Worm (Caenorhabditis elegans): ENCODE results near the gene nop-1.

Gene nop-1

DNA sequence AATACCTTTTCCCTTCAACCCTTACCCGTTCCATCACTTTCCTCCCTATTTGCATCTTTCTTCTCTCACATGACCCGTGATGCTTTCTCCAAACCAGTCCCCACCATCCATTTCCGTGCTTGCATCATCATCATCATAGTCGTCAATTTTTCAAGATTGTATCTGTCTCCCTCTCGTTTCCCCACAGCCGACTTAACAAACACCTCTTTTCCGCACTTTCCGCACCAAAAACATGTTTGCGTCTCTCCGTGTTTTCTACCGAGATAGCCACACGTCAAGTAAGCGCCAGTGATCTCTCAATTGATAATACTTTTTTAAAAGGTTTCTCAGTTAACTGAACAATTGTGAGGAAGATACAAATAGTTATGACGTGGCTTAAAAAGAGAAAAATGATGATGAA, 20.5 kb upstream of the nop-1 start (continued):
- no peak for TF ChIP-seq nfya-1 (tag; optimal IDR thresholded peaks at IDR 0.05; ENCODE audit: borderline replicate concordance, insufficient read depth)
- no peak for TF ChIP-seq nhr-120 (GFP tag; IDR thresholded peaks at IDR 0.05)
- TF ChIP-seq cebp-1 (GFP tag; IDR thresholded peaks at IDR 0.05), result no peak
- TF ChIP-seq cebp-1 (tag; optimal IDR thresholded peaks at IDR 0.05), result peak; percentile 72
- TF ChIP-seq K12H6.12 (tag; optimal IDR thresholded peaks at IDR 0.05), result peak; percentile 57
- no peak for TF ChIP-seq dpff-1 (tag; optimal IDR thresholded peaks at IDR 0.05)
- TF ChIP-seq ekl-4 (GFP tag; IDR thresholded peaks at IDR 0.05), result 0 out of 2 replicates have a peak, but pooled peaks have one; percentile 16

DNA sequence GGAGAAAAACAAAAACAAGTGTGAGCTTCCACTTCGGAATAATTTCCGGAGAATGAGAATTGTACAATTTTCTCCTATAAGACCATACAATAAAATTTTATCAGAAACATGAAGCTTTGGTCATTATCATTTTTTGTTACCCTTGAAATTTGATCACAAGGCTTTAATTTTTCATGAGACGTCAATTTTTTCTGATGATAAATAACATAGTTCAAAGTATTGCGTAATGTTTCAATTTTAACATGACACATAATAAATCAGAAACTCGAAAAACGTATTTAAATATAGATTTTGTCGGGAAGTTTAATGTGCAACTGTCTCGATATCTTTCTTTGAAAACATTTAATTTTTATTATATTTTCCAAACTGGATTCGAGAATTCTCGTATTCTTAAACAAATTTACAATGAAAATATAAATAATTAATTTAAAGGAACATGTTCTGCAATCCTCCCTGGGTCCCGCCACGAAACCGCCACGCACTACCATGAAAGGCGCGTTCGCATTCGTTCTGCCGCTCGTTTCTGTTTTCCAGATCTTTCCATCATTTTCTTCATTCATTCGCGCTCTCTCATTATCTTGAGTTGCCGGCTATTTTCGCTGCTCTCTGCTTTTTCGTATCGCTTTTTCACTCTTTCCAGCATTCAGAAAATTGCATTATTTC, 19.6 kb upstream of the nop-1 start:
- peak; percentile 93 for TF ChIP-seq ceh-91 (GFP tag; IDR thresholded peaks at IDR 0.05)
- peak; percentile 35; the same call in 1 of the 2 replicates for TF ChIP-seq egrh-3 (GFP tag; IDR thresholded peaks at IDR 0.05)
- peak; percentile 77 for TF ChIP-seq dox-1 (GFP tag; IDR thresholded peaks at IDR 0.05)
- TF ChIP-seq cebp-1 (GFP tag; IDR thresholded peaks at IDR 0.05), result peak; percentile 64; the same call in 1 of the 2 replicates
- TF ChIP-seq cebp-1 (tag; optimal IDR thresholded peaks at IDR 0.05), result no peak
- peak; percentile 87 for TF ChIP-seq unc-62 (GFP tag; optimal IDR thresholded peaks at IDR 0.05)
- peak; percentile 88 for TF ChIP-seq D2030.7 (GFP tag; IDR thresholded peaks at IDR 0.05)
- peak; percentile 96 for TF ChIP-seq madf-3 (GFP tag; IDR thresholded peaks at IDR 0.05)
- TF ChIP-seq sea-2 (GFP tag; IDR thresholded peaks at IDR 0.05), result no peak
- 0 out of 2 replicates have a peak, but pooled peaks have one; percentile 29 for TF ChIP-seq C17E4.6 (GFP tag; IDR thresholded peaks at IDR 0.05)
- no peak for TF ChIP-seq tbp1 (GFP tag; optimal IDR thresholded peaks at IDR 0.05)
- peak; percentile 98 for TF ChIP-seq hsf-1 (GFP tag; IDR thresholded peaks at IDR 0.05)
- TF ChIP-seq attf-6 (GFP tag; IDR thresholded peaks at IDR 0.05), result no peak
- no peak for TF ChIP-seq zfh-2 (GFP tag; conservative IDR thresholded peaks at IDR 0.05)
- no peak for TF ChIP-seq rec-8 (tag; optimal IDR thresholded peaks at IDR 0.05)
- no peak for TF ChIP-seq B0261.1 (tag; optimal IDR thresholded peaks at IDR 0.05)
- TF ChIP-seq xnd-1 (tag; optimal IDR thresholded peaks at IDR 0.05), result peak; percentile 86
- TF ChIP-seq lir-1 (GFP tag; conservative IDR thresholded peaks at IDR 0.05), result 0 out of 2 replicates have a peak, but pooled peaks have one; percentile 5
- TF ChIP-seq hlh-26 (GFP tag; conservative IDR thresholded peaks at IDR 0.05), result no peak
- no peak for TF ChIP-seq ccch-3 (GFP tag; optimal IDR thresholded peaks at IDR 0.05)
- TF ChIP-seq madf-6 (GFP tag; IDR thresholded peaks at IDR 0.05), result peak; percentile 95; the same call in 1 of the 2 replicates
- no peak for TF ChIP-seq die-1 (tag; optimal IDR thresholded peaks at IDR 0.05)
- no peak for TF ChIP-seq F22D6.2 (tag; optimal IDR thresholded peaks at IDR 0.05)
- peak; percentile 60 for TF ChIP-seq ekl-4 (GFP tag; IDR thresholded peaks at IDR 0.05)
- TF ChIP-seq him-1 (tag; optimal IDR thresholded peaks at IDR 0.05), result peak; percentile 22
- peak; percentile 89 for TF ChIP-seq lsl-1 (GFP tag; optimal IDR thresholded peaks at IDR 0.05)
- TF ChIP-seq somi-1 (GFP tag; optimal IDR thresholded peaks at IDR 0.05), result no peak
- TF ChIP-seq pbrm-1 (GFP tag; IDR thresholded peaks at IDR 0.05), result peak; percentile 53
- TF ChIP-seq lin-54 (GFP tag; optimal IDR thresholded peaks at IDR 0.05), result peak; percentile 75
- peak; percentile 64 for TF ChIP-seq rcor-1 (GFP tag; IDR thresholded peaks at IDR 0.05)
- peak; percentile 74 for TF ChIP-seq B0019.2 (GFP tag; conservative IDR thresholded peaks at IDR 0.05)
- TF ChIP-seq tlf-1 (GFP tag; optimal IDR thresholded peaks at IDR 0.05), result peak; percentile 70
- peak; percentile 44 for TF ChIP-seq B0336.3 (GFP tag; IDR thresholded peaks at IDR 0.05)
- no peak for TF ChIP-seq mes-4 (tag; optimal IDR thresholded peaks at IDR 0.05)
- TF ChIP-seq T07F8.4 (tag; optimal IDR thresholded peaks at IDR 0.05), result peak; percentile 13
- peak; percentile 89 for TF ChIP-seq Y95B8A.8 (GFP tag; IDR thresholded peaks at IDR 0.05)
- peak; percentile 52 for TF ChIP-seq F49E8.2 (tag; optimal IDR thresholded peaks at IDR 0.05; ENCODE audit: insufficient read depth)
- TF ChIP-seq unc-130 (GFP tag; optimal IDR thresholded peaks at IDR 0.05), result peak; percentile 75
- no peak for TF ChIP-seq nhr-27 (tag; optimal IDR thresholded peaks at IDR 0.05)
- no peak for TF ChIP-seq let-607 (tag; optimal IDR thresholded peaks at IDR 0.05)
- TF ChIP-seq athp-1 (tag; optimal IDR thresholded peaks at IDR 0.05), result peak; percentile 10

Data from whole organism, young adult.